Worm (Caenorhabditis elegans): ENCODE measurements around the gene alh-9.

- TF ChIP-seq dpl-1 (GFP tag; optimal IDR thresholded peaks at IDR 0.05) (no peak), aptf-3 (GFP tag; IDR thresholded peaks at IDR 0.05) (no peak), C06A6.2 (GFP tag; conservative IDR thresholded peaks at IDR 0.05) (no peak)
Observed at ce11 chrIII:5840277-5840676, 15.5 kb upstream of the alh-9 start.

All from whole organism, young adult.